Worm (Caenorhabditis elegans): Measurements from ENCODE around the gene asm-2.

DNA sequence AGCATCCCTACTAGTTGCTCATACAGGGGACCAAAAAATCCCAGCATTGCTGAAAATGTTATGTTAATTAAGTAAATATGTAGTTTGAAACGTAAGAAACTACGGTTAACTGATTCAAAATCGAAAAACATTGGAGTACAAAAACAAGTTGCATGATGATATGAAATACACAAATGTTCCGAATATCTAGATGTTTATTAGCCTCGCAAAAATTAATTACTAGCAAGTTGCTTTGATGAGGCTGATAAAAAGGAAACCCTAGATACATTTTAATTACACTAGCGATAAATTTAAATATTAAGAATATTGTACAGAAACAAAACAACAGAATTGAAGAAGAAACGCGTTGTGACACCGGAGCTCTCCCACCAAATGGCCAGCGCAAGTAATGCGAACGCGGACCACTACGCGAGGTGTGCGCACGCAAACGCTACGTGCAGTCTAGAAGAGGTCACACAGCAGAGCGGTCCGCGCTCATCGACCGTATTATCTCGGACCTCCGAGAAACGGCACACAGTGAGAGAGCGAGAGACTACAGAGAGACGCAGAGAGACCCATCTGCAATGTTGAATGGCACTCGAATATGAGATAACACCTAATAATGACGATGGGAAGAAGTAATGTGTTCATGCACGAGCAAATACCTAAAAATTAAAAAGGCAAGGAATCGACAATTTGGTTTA, 27.2 kb downstream of the asm-2 start, which contains the start of gene inx-2:
- TF ChIP-seq nhr-237 (tag; optimal IDR thresholded peaks at IDR 0.05) (no peak), sem-2 (GFP tag; optimal IDR thresholded peaks at IDR 0.05) (no peak), nhr-28 (tag; optimal IDR thresholded peaks at IDR 0.05) (no peak), pha-4 (tag; optimal IDR thresholded peaks at IDR 0.05) (no peak), blmp-1 (tag; optimal IDR thresholded peaks at IDR 0.05) (no peak), ces-1 (GFP tag; optimal IDR thresholded peaks at IDR 0.05) (no peak), nhr-12 (tag; optimal IDR thresholded peaks at IDR 0.05) (no peak), unc-62 (GFP tag; optimal IDR thresholded peaks at IDR 0.05) (no peak), ztf-11 (tag; optimal IDR thresholded peaks at IDR 0.05) (peak; percentile 10), snpc-4 (tag; optimal IDR thresholded peaks at IDR 0.05) (no peak), unc-39 (tag; optimal IDR thresholded peaks at IDR 0.05) (no peak)
